Worm (Caenorhabditis elegans) whole organism, young adult: Measurements from ENCODE around the gene F29B9.7.

ENCODE experiments used
- B0035.1 ChIP-seq: sonication (generic microtip); optimal IDR thresholded peaks from 2 replicates; lab custom pipeline; 2016; ENCODE audit warnings: missing genetic modification characterization, mild to moderate bottlenecking, missing compliant biosample characterization, missing genotype, missing genetic modification reagents
- C06A6.2 ChIP-seq: fragments of 200-800 bp; sonication (Bioruptor generic); conservative IDR thresholded peaks from 2 replicates; pipeline ENCODE4 v1.3.6; 2022; ENCODE audit warnings: missing genetic modification characterization, missing compliant biosample characterization
- F10E7.11 ChIP-seq: sonication (generic microtip); optimal IDR thresholded peaks from 2 replicates; lab custom pipeline; 2017; ENCODE audit warnings: mild to moderate bottlenecking, missing genetic modification characterization, moderate library complexity, missing compliant biosample characterization
- F23B12.7 ChIP-seq: sonication (generic microtip); optimal IDR thresholded peaks from 2 replicates; lab custom pipeline; 2017; ENCODE audit warnings: missing genetic modification characterization, mild to moderate bottlenecking, missing compliant biosample characterization, antibody characterized with exemption, moderate library complexity; ENCODE audit not compliant: insufficient read depth
- F33H1.4 ChIP-seq: fragments of 200-800 bp; sonication (Bioruptor generic); IDR thresholded peaks from 2 replicates; pipeline ENCODE4 v1.3.6; 2022; ENCODE audit warnings: missing genetic modification reagents, missing genetic modification characterization, missing compliant biosample characterization
- F39B2.1 ChIP-seq: fragments of 200-800 bp; sonication (Bioruptor generic); IDR thresholded peaks from 2 replicates; pipeline ENCODE4 v1.3.6; 2022; ENCODE audit warnings: missing genetic modification reagents, missing genetic modification characterization, missing compliant biosample characterization
- F57C9.4 ChIP-seq: sonication (generic microtip); optimal IDR thresholded peaks from 2 replicates; lab custom pipeline; 2017; ENCODE audit warnings: mild to moderate bottlenecking, missing genetic modification characterization, missing compliant biosample characterization
- Y56A3A.18 ChIP-seq: fragments of 200-800 bp; sonication (Bioruptor generic); IDR thresholded peaks from 2 replicates; pipeline ENCODE4 v1.3.6; 2022; ENCODE audit warnings: missing genetic modification reagents, missing genetic modification characterization, missing compliant biosample characterization
- aptf-2 ChIP-seq: fragments of 200-800 bp; sonication (Bioruptor generic); conservative IDR thresholded peaks from 2 replicates; pipeline ENCODE4 v1.3.6; 2022; ENCODE audit warnings: missing genetic modification reagents, missing genetic modification characterization, missing compliant biosample characterization
- athp-1 ChIP-seq: sonication (generic microtip); optimal IDR thresholded peaks from 2 replicates; lab custom pipeline; 2017; ENCODE audit warnings: mild to moderate bottlenecking, missing genetic modification characterization, missing compliant biosample characterization
- attf-5 ChIP-seq: fragments of 200-800 bp; sonication (Bioruptor generic); optimal IDR thresholded peaks from 2 replicates; lab custom pipeline; 2018; ENCODE audit warnings: mild to moderate bottlenecking, missing genetic modification characterization, missing compliant biosample characterization
- bed-1 ChIP-seq: fragments of 200-800 bp; sonication (Bioruptor generic); IDR thresholded peaks from 2 replicates; pipeline ENCODE4 v1.3.6; 2022; ENCODE audit warnings: missing genetic modification reagents, missing genetic modification characterization, missing compliant biosample characterization
- ccch-3 ChIP-seq: fragments of 200-800 bp; sonication (Bioruptor generic); optimal IDR thresholded peaks from 2 replicates; lab custom pipeline; 2018; ENCODE audit warnings: mild to moderate bottlenecking, missing genetic modification characterization, missing compliant biosample characterization
- cebp-2 ChIP-seq: fragments of 200-800 bp; sonication (Bioruptor generic); IDR thresholded peaks from 2 replicates; pipeline ENCODE4 v1.3.6; 2022; ENCODE audit warnings: missing genetic modification characterization, missing compliant biosample characterization
- ceh-100 ChIP-seq: fragments of 200-800 bp; sonication (Bioruptor generic); IDR thresholded peaks from 2 replicates; pipeline ENCODE4 v1.3.6; 2022; ENCODE audit warnings: missing genetic modification reagents, missing genetic modification characterization, missing compliant biosample characterization
- ceh-40 ChIP-seq: fragments of 200-800 bp; sonication (Bioruptor generic); IDR thresholded peaks from 2 replicates; pipeline ENCODE4 v1.3.6; 2022; ENCODE audit warnings: missing genetic modification characterization, missing compliant biosample characterization
- ceh-91 ChIP-seq: fragments of 200-800 bp; sonication (Bioruptor generic); IDR thresholded peaks from 2 replicates; pipeline ENCODE4 v1.3.6; 2022; ENCODE audit warnings: missing genetic modification reagents, missing genetic modification characterization, missing compliant biosample characterization
- chd-7 ChIP-seq: sonication (generic microtip); optimal IDR thresholded peaks from 2 replicates; lab custom pipeline; 2016; ENCODE audit warnings: mild to moderate bottlenecking, missing genetic modification characterization, moderate library complexity, missing compliant biosample characterization
- dpl-1 ChIP-seq: fragments of 150-350 bp; optimal IDR thresholded peaks from 2 replicates; lab custom pipeline; 2014; ENCODE audit warnings: missing biosample characterization, missing genetic modification reagents, missing genetic modification characterization
- egl-44 ChIP-seq: fragments of 200-800 bp; sonication (Bioruptor generic); IDR thresholded peaks from 2 replicates; pipeline ENCODE4 v1.3.6; 2022; ENCODE audit warnings: missing genetic modification reagents, missing genetic modification characterization, missing compliant biosample characterization
- egrh-3 ChIP-seq: fragments of 200-800 bp; sonication (Bioruptor generic); IDR thresholded peaks from 2 replicates; pipeline ENCODE4 v1.3.6; 2022; ENCODE audit warnings: missing genetic modification reagents, missing genetic modification characterization, missing compliant biosample characterization
- fkh-3 ChIP-seq: sonication (generic microtip); optimal IDR thresholded peaks from 2 replicates; lab custom pipeline; 2016; ENCODE audit warnings: mild to moderate bottlenecking, missing genetic modification characterization, missing compliant biosample characterization
- him-1 ChIP-seq: sonication (generic microtip); optimal IDR thresholded peaks from 2 replicates; lab custom pipeline; 2016; ENCODE audit warnings: missing genotype, missing genetic modification reagents, missing genetic modification characterization, missing compliant biosample characterization
- hrde-1 ChIP-seq: sonication (generic microtip); optimal IDR thresholded peaks from 2 replicates; lab custom pipeline; 2016; ENCODE audit warnings: missing genetic modification characterization, mild to moderate bottlenecking, missing compliant biosample characterization, moderate library complexity, missing genotype, missing genetic modification reagents, borderline replicate concordance
- let-607 ChIP-seq, 2 experiments: fragments of 200-800 bp in 1 of 2; sonication (Bioruptor generic) in 1 of 2; sonication (generic microtip) in 1 of 2; optimal IDR thresholded peaks; 2 replicates each; lab custom pipeline; 2016 to 2018; ENCODE audit warnings: mild to moderate bottlenecking in 2 of 2, missing compliant biosample characterization in 2 of 2, missing genetic modification characterization in 2 of 2, moderate library complexity in 2 of 2, missing genotype in 1 of 2
- lin-26 ChIP-seq: fragments of 200-800 bp; sonication (Bioruptor generic); IDR thresholded peaks from 2 replicates; pipeline ENCODE4 v1.3.6; 2022; ENCODE audit warnings: missing genetic modification reagents, missing genetic modification characterization, missing compliant biosample characterization
- lin-40 ChIP-seq: sonication (generic microtip); optimal IDR thresholded peaks from 2 replicates; lab custom pipeline; 2016; ENCODE audit warnings: missing genetic modification characterization, mild to moderate bottlenecking, missing compliant biosample characterization, missing genotype, missing genetic modification reagents
- lin-54 ChIP-seq: fragments of 200-800 bp; sonication (Bioruptor generic); optimal IDR thresholded peaks from 2 replicates; lab custom pipeline; 2018; ENCODE audit warnings: mild to moderate bottlenecking, missing genetic modification characterization, missing compliant biosample characterization
- lsl-1 ChIP-seq: fragments of 200-800 bp; sonication (Bioruptor generic); optimal IDR thresholded peaks from 2 replicates; lab custom pipeline; 2018; ENCODE audit warnings: mild to moderate bottlenecking, missing genetic modification characterization, moderate library complexity, missing compliant biosample characterization
- madf-8 ChIP-seq: fragments of 200-800 bp; sonication (Bioruptor generic); conservative IDR thresholded peaks from 2 replicates; pipeline ENCODE4 v1.3.6; 2022; ENCODE audit warnings: missing genetic modification reagents, missing genetic modification characterization, missing compliant biosample characterization
- nfya-1 ChIP-seq: sonication (generic microtip); optimal IDR thresholded peaks from 2 replicates; lab custom pipeline; 2017; ENCODE audit warnings: antibody characterized with exemption, missing compliant biosample characterization, missing genetic modification characterization, borderline replicate concordance; ENCODE audit not compliant: insufficient read depth
- nhr-120 ChIP-seq: fragments of 200-800 bp; sonication (Bioruptor generic); IDR thresholded peaks from 2 replicates; pipeline ENCODE4 v1.3.6; 2022; ENCODE audit warnings: missing genetic modification characterization, missing compliant biosample characterization
- pha-4 ChIP-seq: fragments of 150-350 bp; sonication (generic microtip); optimal IDR thresholded peaks from 2 replicates; lab custom pipeline; 2014; ENCODE audit warnings: missing biosample characterization, missing genetic modification reagents, missing genetic modification characterization
- rcor-1 ChIP-seq: fragments of 200-800 bp; sonication (Bioruptor generic); IDR thresholded peaks from 2 replicates; pipeline ENCODE4 v1.3.6; 2022; ENCODE audit warnings: missing genetic modification reagents, missing genetic modification characterization, missing compliant biosample characterization
- repo-1 ChIP-seq: sonication (generic microtip); optimal IDR thresholded peaks from 2 replicates; lab custom pipeline; 2017; ENCODE audit warnings: mild to moderate bottlenecking, missing genetic modification characterization, missing compliant biosample characterization
- snpc-1.3 ChIP-seq: sonication (generic microtip); optimal IDR thresholded peaks from 2 replicates; lab custom pipeline; 2017; ENCODE audit warnings: missing genetic modification characterization, mild to moderate bottlenecking, missing compliant biosample characterization, antibody characterized with exemption, moderate library complexity, missing genotype, missing genetic modification reagents; ENCODE audit not compliant: insufficient read depth
- snpc-4 ChIP-seq, 5 experiments: fragments of 150-350 bp in 1 of 5; sonication (generic microtip) in 4 of 5; optimal IDR thresholded peaks; 2 replicates each; lab custom pipeline; 2014 to 2018; ENCODE audit warnings: missing genetic modification characterization in 5 of 5, missing biosample characterization in 3 of 5, antibody characterized with exemption in 2 of 5, mild to moderate bottlenecking in 2 of 5, missing compliant biosample characterization in 2 of 5, missing genotype in 2 of 5, moderate library complexity in 2 of 5, missing genetic modification reagents in 1 of 5
- somi-1 ChIP-seq: fragments of 200-800 bp; sonication (Bioruptor generic); optimal IDR thresholded peaks from 2 replicates; lab custom pipeline; 2018; ENCODE audit warnings: mild to moderate bottlenecking, missing genetic modification characterization, missing compliant biosample characterization
- tbp1 ChIP-seq: fragments of 200-800 bp; sonication (Bioruptor generic); optimal IDR thresholded peaks from 2 replicates; lab custom pipeline; 2018; ENCODE audit warnings: mild to moderate bottlenecking, missing genetic modification characterization, missing compliant biosample characterization
- tbx-9 ChIP-seq: sonication (generic microtip); optimal IDR thresholded peaks from 2 replicates; lab custom pipeline; 2016; ENCODE audit warnings: borderline replicate concordance, missing genetic modification characterization, inconsistent platforms, missing compliant biosample characterization
- tlf-1 ChIP-seq: fragments of 200-800 bp; sonication (Bioruptor generic); optimal IDR thresholded peaks from 2 replicates; lab custom pipeline; 2018; ENCODE audit warnings: mild to moderate bottlenecking, missing genetic modification characterization, missing compliant biosample characterization
- unc-62 ChIP-seq: fragments of 150-350 bp; optimal IDR thresholded peaks from 2 replicates; lab custom pipeline; 2014; ENCODE audit warnings: missing biosample characterization, missing genetic modification reagents, missing genetic modification characterization
- ztf-22 ChIP-seq: fragments of 200-800 bp; sonication (Bioruptor generic); optimal IDR thresholded peaks from 2 replicates; lab custom pipeline; 2018; ENCODE audit warnings: mild to moderate bottlenecking, missing genetic modification characterization, moderate library complexity, missing compliant biosample characterization

F29B9.7 gene

ce11 chrIV:4660151-4661041, 10.8 kb downstream of the F29B9.7 start, which contains the start of the genes F29B9.11 and jmjd-1.2 (continued):
- TF ChIP-seq somi-1 (GFP tag; lab: Kevin White, UChicago), result peak; percentile 49
- peak; percentile 72 for TF ChIP-seq egrh-3
- TF ChIP-seq hrde-1 (tag; lab: Kevin White, UChicago), result no peak
- TF ChIP-seq Y56A3A.18, result no peak
- peak; percentile 98 for TF ChIP-seq attf-5 (GFP tag; lab: Kevin White, UChicago)
- TF ChIP-seq nhr-120 (GFP tag; lab: Robert Waterston, UW), result no peak
- no peak for TF ChIP-seq tbx-9 (tag; lab: Kevin White, UChicago)
- peak; percentile 88 for TF ChIP-seq athp-1 (tag; lab: Kevin White, UChicago)
- TF ChIP-seq ceh-100, result peak; percentile 99
- peak; percentile 68 for TF ChIP-seq chd-7 (tag; lab: Kevin White, UChicago)
- peak; percentile 85 for TF ChIP-seq lsl-1
- peak; percentile 76 for TF ChIP-seq aptf-2 (GFP tag; lab: Robert Waterston, UW)
- no peak for TF ChIP-seq F10E7.11 (tag; lab: Kevin White, UChicago)
- TF ChIP-seq pha-4 (tag; lab: Kevin White, UChicago), result no peak
- no peak for TF ChIP-seq unc-62 (GFP tag; lab: Kevin White, UChicago)
- peak; percentile 54 to 81 for TF ChIP-seq let-607 (tag; optimal IDR thresholded peaks at IDR 0.05; lab: Kevin White, UChicago)
- peak; percentile 77 for TF ChIP-seq C06A6.2 (GFP tag; lab: Robert Waterston, UW)
- TF ChIP-seq repo-1, result no peak
- TF ChIP-seq B0035.1 (tag; lab: Kevin White, UChicago), result peak; percentile 63
- TF ChIP-seq ceh-91 (GFP tag; lab: Robert Waterston, UW), result peak; percentile 86
- no peak for TF ChIP-seq ceh-40 (GFP tag; lab: Robert Waterston, UW)
- TF ChIP-seq tbp1 (GFP tag; lab: Kevin White, UChicago), result peak; percentile 71
- no peak for TF ChIP-seq cebp-2 (GFP tag; lab: Robert Waterston, UW)

DNA sequence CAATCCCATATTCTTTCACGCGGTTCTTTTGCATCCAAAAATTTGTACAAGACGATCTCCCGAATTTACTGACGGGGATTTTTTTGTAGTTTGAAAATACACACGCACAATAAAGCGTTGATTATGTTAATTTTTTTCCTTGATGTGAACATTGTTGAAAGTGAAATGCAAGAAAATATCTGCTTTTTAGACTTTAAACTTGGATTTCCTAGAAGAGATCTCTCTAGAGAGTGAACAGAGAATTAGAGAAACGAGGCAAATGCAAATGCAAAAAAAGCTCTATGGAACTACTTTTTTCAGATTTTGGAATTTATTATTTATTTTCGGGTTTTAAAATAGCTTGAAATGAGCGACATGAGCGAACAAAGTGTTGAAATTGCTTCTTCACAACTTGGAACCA, 15.5 kb downstream of the F29B9.7 start, which contains the start of gene F29B9.1:
Gene F29B9.1 (plus strand): TSS at position 301 of the 400 bp plus-strand sequence.
- TF ChIP-seq lin-26 (GFP tag; lab: Robert Waterston, UW), result no peak
- TF ChIP-seq rcor-1 (GFP tag; lab: Robert Waterston, UW), result no peak
- TF ChIP-seq F10E7.11 (tag; lab: Kevin White, UChicago), result no peak
- TF ChIP-seq F23B12.7 (tag; lab: Kevin White, UChicago), result no peak
- no peak for TF ChIP-seq fkh-3 (tag; lab: Kevin White, UChicago)
- TF ChIP-seq ceh-40 (GFP tag; lab: Robert Waterston, UW), result no peak
- TF ChIP-seq F39B2.1 (GFP tag; lab: Robert Waterston, UW), result no peak
- peak; percentile 15 for TF ChIP-seq repo-1
- TF ChIP-seq nfya-1, result no peak
- TF ChIP-seq snpc-1.3 (tag; lab: Kevin White, UChicago), result peak; percentile 25
- no peak for TF ChIP-seq snpc-4 (GFP tag; optimal IDR thresholded peaks at IDR 0.05; lab: Kevin White, UChicago)
- peak in 1 of 4 experiments; percentile 26 for TF ChIP-seq snpc-4 (tag; optimal IDR thresholded peaks at IDR 0.05; lab: Kevin White, UChicago)
- no peak for TF ChIP-seq lin-40 (tag; lab: Kevin White, UChicago)
- TF ChIP-seq him-1 (tag; lab: Kevin White, UChicago), result no peak
- no peak for TF ChIP-seq ccch-3
- TF ChIP-seq lsl-1, result no peak
- no peak for TF ChIP-seq pha-4 (tag; lab: Kevin White, UChicago)
- no peak for TF ChIP-seq tlf-1 (GFP tag; lab: Kevin White, UChicago)
- no peak for TF ChIP-seq egl-44 (GFP tag; lab: Robert Waterston, UW)
- 0 out of 2 replicates have a peak, but pooled peaks have one; percentile 29 for TF ChIP-seq F33H1.4
- TF ChIP-seq lin-54 (GFP tag; lab: Kevin White, UChicago), result peak; percentile 3
- TF ChIP-seq F57C9.4 (tag; lab: Kevin White, UChicago), result no peak
- no peak for TF ChIP-seq bed-1 (GFP tag; lab: Robert Waterston, UW)
- no peak for TF ChIP-seq egrh-3
- TF ChIP-seq ztf-22 (GFP tag; lab: Kevin White, UChicago), result no peak
- no peak for TF ChIP-seq madf-8 (GFP tag; lab: Robert Waterston, UW)
- TF ChIP-seq dpl-1 (GFP tag; lab: Kevin White, UChicago), result no peak
- no peak for TF ChIP-seq athp-1 (tag; lab: Kevin White, UChicago)
- no peak for TF ChIP-seq B0035.1 (tag; lab: Kevin White, UChicago)
